Fruit fly (Drosophila melanogaster): ENCODE measurements around the gene CG17597.

CG17597 gene

dm6 chr2L:18815194-18815593 is 15.8 kb downstream of the CG17597 start:
- TF ChIP-seq Ets98B (GFP tag; IDR thresholded peaks at IDR 0.05) = no peak
- no peak for TF ChIP-seq CG32121 (GFP tag; IDR thresholded peaks at IDR 0.05)
- TF ChIP-seq D1 (tag; optimal IDR thresholded peaks at IDR 0.05) = no peak
- no peak for TF ChIP-seq CG14655 (GFP tag; optimal IDR thresholded peaks at IDR 0.05)
- no peak for TF ChIP-seq CG9948 (tag; optimal IDR thresholded peaks at IDR 0.05)
- TF ChIP-seq CG8301 (tag; optimal IDR thresholded peaks at IDR 0.05) = no peak
- TF ChIP-seq CG17806 (tag; optimal IDR thresholded peaks at IDR 0.05) = no peak
- no peak for TF ChIP-seq CG13204 (GFP tag; optimal IDR thresholded peaks at IDR 0.05)
- no peak for TF ChIP-seq Snoo (tag; optimal IDR thresholded peaks at IDR 0.05)
- TF ChIP-seq EcR (GFP tag; optimal IDR thresholded peaks at IDR 0.05) = no peak

- no peak for TF ChIP-seq CG15710 (tag; optimal IDR thresholded peaks at IDR 0.05)
- no peak for TF ChIP-seq D1 (tag; optimal IDR thresholded peaks at IDR 0.05)
- TF ChIP-seq CG9948 (tag; optimal IDR thresholded peaks at IDR 0.05) = no peak
- TF ChIP-seq CG32121 (GFP tag; IDR thresholded peaks at IDR 0.05) = no peak
- no peak for TF ChIP-seq CG14655 (GFP tag; optimal IDR thresholded peaks at IDR 0.05)
- no peak for TF ChIP-seq CG17806 (tag; optimal IDR thresholded peaks at IDR 0.05)
- no peak for TF ChIP-seq CG8301 (tag; optimal IDR thresholded peaks at IDR 0.05)
- TF ChIP-seq Ets98B (GFP tag; IDR thresholded peaks at IDR 0.05) = no peak
- no peak for TF ChIP-seq CG34367 (tag; optimal IDR thresholded peaks at IDR 0.05)
- TF ChIP-seq CG13204 (GFP tag; optimal IDR thresholded peaks at IDR 0.05) = no peak
- no peak for TF ChIP-seq CG4496 (GFP tag; IDR thresholded peaks at IDR 0.05)
- TF ChIP-seq rn (GFP tag; IDR thresholded peaks at IDR 0.05) = no peak
- no peak for TF ChIP-seq fd96Ca (GFP tag; IDR thresholded peaks at IDR 0.05)
- no peak for TF ChIP-seq Pif1B (GFP tag; optimal IDR thresholded peaks at IDR 0.05)
- no peak for TF ChIP-seq EcR (GFP tag; optimal IDR thresholded peaks at IDR 0.05)
- TF ChIP-seq gl (tag; optimal IDR thresholded peaks at IDR 0.05) = no peak
Observed at dm6 chr2L:18812755-18813154, 18.2 kb downstream of the CG17597 start.

- TF ChIP-seq fd96Ca (GFP tag; IDR thresholded peaks at IDR 0.05) = no peak
- TF ChIP-seq CG4496 (GFP tag; IDR thresholded peaks at IDR 0.05) = no peak
- TF ChIP-seq CG13204 (GFP tag; optimal IDR thresholded peaks at IDR 0.05) = no peak
- TF ChIP-seq CG9948 (tag; optimal IDR thresholded peaks at IDR 0.05) = no peak
- no peak for TF ChIP-seq CG10348 (GFP tag; IDR thresholded peaks at IDR 0.05)
- no peak for TF ChIP-seq CG14655 (GFP tag; optimal IDR thresholded peaks at IDR 0.05)
- TF ChIP-seq D1 (tag; optimal IDR thresholded peaks at IDR 0.05) = no peak
- TF ChIP-seq gl (tag; optimal IDR thresholded peaks at IDR 0.05) = no peak
- no peak for TF ChIP-seq CG15710 (tag; optimal IDR thresholded peaks at IDR 0.05)
- TF ChIP-seq CG12605 (GFP tag; IDR thresholded peaks at IDR 0.05) = no peak
Observed at dm6 chr2L:18812348-18812747, 18.6 kb downstream of the CG17597 start, which contains the start of the genes CG17325 and CG42305. Gene CG17325 (plus strand): TSS chr2L:18812648. Gene CG42305 (plus strand): TSS chr2L:18812648.

DNA sequence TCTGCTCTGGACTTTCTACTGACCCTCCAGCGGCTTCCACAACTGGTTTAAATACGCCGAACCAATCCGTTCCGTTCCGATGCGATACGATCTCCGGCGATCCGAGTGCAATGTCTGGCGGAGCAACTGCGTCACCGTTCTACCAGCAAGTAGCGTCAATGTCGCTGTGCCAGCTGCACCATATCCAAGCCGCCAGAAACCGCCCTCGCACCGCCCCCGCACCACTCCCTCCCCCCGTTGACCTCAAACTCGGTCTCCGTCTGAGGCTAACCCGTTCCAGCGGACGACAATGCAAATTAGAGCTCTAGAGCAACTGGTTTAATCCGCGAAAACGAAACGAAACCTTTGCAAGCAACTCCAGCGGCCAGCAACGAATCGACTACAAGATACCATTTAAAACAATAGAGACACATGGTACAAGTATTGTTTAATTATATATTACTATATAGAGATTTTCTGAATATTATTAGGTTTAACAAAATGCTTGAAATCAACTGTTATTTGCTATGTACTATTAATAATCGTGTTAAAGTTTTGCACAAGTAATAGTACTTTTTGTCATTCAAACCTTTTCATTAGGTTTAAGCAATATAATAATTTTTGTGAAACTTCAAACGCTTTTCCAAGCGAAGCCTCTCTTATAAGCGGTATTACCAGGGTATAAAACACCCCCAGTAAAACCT is 19.9 kb downstream of the CG17597 start, which contains the start of the genes CG10570 and CG42502:
Gene CG10570, minus strand, starts transcription at position 293 of the 683 bp plus-strand sequence.
Gene CG42502, minus strand, starts transcription at position 293 of the 683 bp plus-strand sequence.
- TF ChIP-seq CG8301 (tag; optimal IDR thresholded peaks at IDR 0.05) (no peak), CG14655 (GFP tag; optimal IDR thresholded peaks at IDR 0.05) (peak; percentile 3), EcR (GFP tag; optimal IDR thresholded peaks at IDR 0.05) (no peak), Pif1A (GFP tag; optimal IDR thresholded peaks at IDR 0.05) (no peak), CG13204 (GFP tag; optimal IDR thresholded peaks at IDR 0.05) (peak; percentile 60), D1 (tag; optimal IDR thresholded peaks at IDR 0.05) (no peak), CG12605 (GFP tag; IDR thresholded peaks at IDR 0.05) (no peak), Pif1B (GFP tag; optimal IDR thresholded peaks at IDR 0.05) (peak; percentile 2), CG9948 (tag; optimal IDR thresholded peaks at IDR 0.05) (no peak), CG4496 (GFP tag; IDR thresholded peaks at IDR 0.05) (peak; percentile 52; the same call in 2 of the 3 replicates), CG32121 (GFP tag; IDR thresholded peaks at IDR 0.05) (no peak), rn (GFP tag; IDR thresholded peaks at IDR 0.05) (no peak), CG34367 (tag; optimal IDR thresholded peaks at IDR 0.05) (no peak), Ets98B (GFP tag; IDR thresholded peaks at IDR 0.05) (no peak), CG10348 (GFP tag; IDR thresholded peaks at IDR 0.05) (no peak), CG17806 (tag; optimal IDR thresholded peaks at IDR 0.05) (peak; percentile 8), Snoo (tag; optimal IDR thresholded peaks at IDR 0.05) (no peak), gl (tag; optimal IDR thresholded peaks at IDR 0.05) (no peak), fd96Ca (GFP tag; IDR thresholded peaks at IDR 0.05) (no peak; the same call in 2 of the 3 replicates), CG15710 (tag; optimal IDR thresholded peaks at IDR 0.05) (peak; percentile 62), CG8159 (tag; optimal IDR thresholded peaks at IDR 0.05) (peak; percentile 64)

DNA sequence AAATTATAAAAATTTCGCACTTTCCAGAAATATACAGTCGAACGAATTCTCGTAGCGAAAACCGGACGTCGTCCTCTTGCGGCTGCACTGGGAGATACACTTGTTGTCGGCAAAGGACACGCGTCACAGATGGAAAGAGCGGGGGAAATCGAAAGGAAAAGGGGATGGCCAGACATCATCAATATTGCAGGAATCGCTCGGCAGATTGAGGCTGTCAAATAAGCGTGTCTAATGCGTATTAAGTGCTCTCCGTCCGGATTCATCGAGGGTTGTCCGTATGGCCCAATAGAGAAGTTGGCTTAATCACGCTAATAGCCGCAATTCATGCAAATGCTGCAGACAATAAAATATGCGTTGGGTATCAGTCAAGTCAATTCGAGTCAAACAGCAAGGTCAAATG is 21.5 kb downstream of the CG17597 start:
- TF ChIP-seq Pif1B (GFP tag; optimal IDR thresholded peaks at IDR 0.05) = no peak
- TF ChIP-seq CG4496 (GFP tag; IDR thresholded peaks at IDR 0.05) = no peak

DNA sequence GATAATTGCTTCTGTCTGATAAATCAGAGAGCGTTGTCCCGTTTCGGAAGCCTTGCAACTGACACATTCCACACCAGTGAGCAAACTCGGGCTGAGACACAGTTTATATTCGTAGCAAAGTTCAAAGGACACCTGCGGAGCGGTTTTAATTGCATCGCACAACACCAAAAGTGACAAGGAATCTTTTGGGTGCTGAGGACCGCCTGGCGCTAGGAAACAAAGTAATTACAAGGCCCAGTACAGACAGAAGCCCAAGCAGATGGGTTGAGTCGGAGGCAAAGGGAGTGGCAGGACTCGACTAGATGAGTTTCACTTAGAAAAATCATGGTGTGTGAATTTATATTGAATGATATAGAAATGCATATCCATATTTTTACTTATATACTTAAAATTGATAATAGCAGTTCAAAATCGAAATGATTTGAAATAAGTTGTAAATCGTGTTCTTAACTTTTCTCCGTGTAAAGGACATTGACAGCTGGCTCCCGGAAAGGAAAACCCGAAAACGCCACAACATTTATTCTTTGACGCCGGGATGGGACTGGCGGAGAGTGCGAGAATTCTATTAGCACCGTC is 22.1 kb downstream of the CG17597 start:
- TF ChIP-seq Ets98B (GFP tag; IDR thresholded peaks at IDR 0.05) (no peak), Snoo (tag; optimal IDR thresholded peaks at IDR 0.05) (no peak), CG8159 (tag; optimal IDR thresholded peaks at IDR 0.05) (no peak), CG4496 (GFP tag; IDR thresholded peaks at IDR 0.05) (no peak), gl (tag; optimal IDR thresholded peaks at IDR 0.05) (no peak), Pif1B (GFP tag; optimal IDR thresholded peaks at IDR 0.05) (no peak), CG34367 (tag; optimal IDR thresholded peaks at IDR 0.05) (no peak), CG12605 (GFP tag; IDR thresholded peaks at IDR 0.05) (no peak)
